Worm (Caenorhabditis elegans): Measurements from ENCODE around the gene F17H10.2.

Gene F17H10.2

DNA sequence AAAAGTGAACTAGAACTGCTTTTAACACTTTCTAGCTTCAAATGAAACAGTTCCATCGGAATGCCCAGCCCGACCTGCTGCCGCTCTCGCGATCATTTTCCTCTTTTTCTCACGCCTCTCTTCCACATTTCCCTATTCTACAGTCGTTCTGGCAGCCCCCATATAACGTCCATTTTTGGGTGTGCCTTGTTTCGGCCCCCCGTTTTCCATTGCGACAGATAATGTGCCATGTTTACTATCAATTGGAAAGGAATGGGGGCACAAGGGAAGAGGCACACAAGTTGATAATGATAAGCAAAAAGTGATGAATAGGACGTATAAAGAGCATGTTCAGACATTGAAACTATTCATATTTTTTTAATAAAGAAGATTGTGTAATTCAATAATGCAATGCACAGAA is 45.4 kb downstream of the F17H10.2 start:
- TF ChIP-seq snu-23 (GFP tag; optimal IDR thresholded peaks at IDR 0.05), result peak; percentile 2
- TF ChIP-seq C34B4.2 (tag; optimal IDR thresholded peaks at IDR 0.05), result no peak
- TF ChIP-seq lin-35 (GFP tag; optimal IDR thresholded peaks at IDR 0.05), result peak in 1 of 2 experiments; percentile 53
- TF ChIP-seq nhr-20 (tag; optimal IDR thresholded peaks at IDR 0.05), result peak; percentile 44
- TF ChIP-seq unc-98 (GFP tag; IDR thresholded peaks at IDR 0.05), result no peak
- no peak for TF ChIP-seq aly-2 (tag; optimal IDR thresholded peaks at IDR 0.05)
- peak; percentile 94 for TF ChIP-seq elt-2 (tag; optimal IDR thresholded peaks at IDR 0.05)
- TF ChIP-seq nhr-19 (GFP tag; conservative IDR thresholded peaks at IDR 0.05), result no peak
- TF ChIP-seq nhr-90 (tag; optimal IDR thresholded peaks at IDR 0.05; ENCODE audit: poor library complexity), result peak; percentile 30
- peak in 1 of 2 experiments; percentile 4 for TF ChIP-seq ztf-11 (tag; optimal IDR thresholded peaks at IDR 0.05)
- TF ChIP-seq unc-62 (GFP tag; optimal IDR thresholded peaks at IDR 0.05), result no peak
- TF ChIP-seq ets-5 (GFP tag; IDR thresholded peaks at IDR 0.05), result no peak
- no peak for TF ChIP-seq lin-13 (GFP tag; optimal IDR thresholded peaks at IDR 0.05)
- TF ChIP-seq lin-14 (GFP tag; optimal IDR thresholded peaks at IDR 0.05), result peak; percentile 55
- peak in 1 of 6 experiments; percentile 1 for TF ChIP-seq elt-3 (tag; optimal IDR thresholded peaks at IDR 0.05)
- peak; percentile 19 for TF ChIP-seq nhr-71 (tag; optimal IDR thresholded peaks at IDR 0.05)
- peak; percentile 60 for TF ChIP-seq nhr-85 (tag)

ce11 chrX:13159890-13160289 is 46.3 kb downstream of the F17H10.2 start:
- TF ChIP-seq nhr-85 (tag), result peak; percentile 83
- TF ChIP-seq fos-1 (tag; optimal IDR thresholded peaks at IDR 0.05), result no peak
- peak; percentile 14 for TF ChIP-seq blmp-1 (tag; optimal IDR thresholded peaks at IDR 0.05)
- no peak for TF ChIP-seq tbx-2 (tag; optimal IDR thresholded peaks at IDR 0.05)
- no peak for TF ChIP-seq efl-1 (optimal IDR thresholded peaks at IDR 0.05)
- peak in 1 of 2 experiments; percentile 90 for TF ChIP-seq efl-1 (GFP tag; optimal IDR thresholded peaks at IDR 0.05 in 1 of 2)

DNA sequence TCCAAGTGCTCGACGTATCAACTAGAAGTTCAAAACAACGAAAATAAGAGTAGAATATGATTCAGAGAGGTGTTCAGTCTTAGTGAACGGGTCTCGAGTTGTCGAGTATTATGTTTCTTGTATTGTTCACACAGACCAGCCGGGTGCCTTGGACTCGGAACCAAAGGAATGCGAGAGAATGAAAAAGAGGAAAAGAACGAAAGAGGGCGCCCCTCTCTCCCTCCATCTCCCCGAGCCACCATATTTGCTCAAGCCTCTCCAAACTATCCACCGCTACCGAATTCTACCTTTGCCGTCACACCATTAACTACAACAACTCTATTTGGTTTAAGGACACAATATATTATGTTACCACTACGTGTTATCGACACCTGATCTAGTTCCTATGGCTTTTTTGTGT is 48.2 kb downstream of the F17H10.2 start:
- TF ChIP-seq lin-15B (tag; optimal IDR thresholded peaks at IDR 0.05), result no peak
- no peak for TF ChIP-seq efl-1 (optimal IDR thresholded peaks at IDR 0.05)
- peak in 1 of 2 experiments; percentile 64 for TF ChIP-seq efl-1 (GFP tag; optimal IDR thresholded peaks at IDR 0.05 in 1 of 2)
- TF ChIP-seq rnt-1 (tag; optimal IDR thresholded peaks at IDR 0.05), result no peak

DNA sequence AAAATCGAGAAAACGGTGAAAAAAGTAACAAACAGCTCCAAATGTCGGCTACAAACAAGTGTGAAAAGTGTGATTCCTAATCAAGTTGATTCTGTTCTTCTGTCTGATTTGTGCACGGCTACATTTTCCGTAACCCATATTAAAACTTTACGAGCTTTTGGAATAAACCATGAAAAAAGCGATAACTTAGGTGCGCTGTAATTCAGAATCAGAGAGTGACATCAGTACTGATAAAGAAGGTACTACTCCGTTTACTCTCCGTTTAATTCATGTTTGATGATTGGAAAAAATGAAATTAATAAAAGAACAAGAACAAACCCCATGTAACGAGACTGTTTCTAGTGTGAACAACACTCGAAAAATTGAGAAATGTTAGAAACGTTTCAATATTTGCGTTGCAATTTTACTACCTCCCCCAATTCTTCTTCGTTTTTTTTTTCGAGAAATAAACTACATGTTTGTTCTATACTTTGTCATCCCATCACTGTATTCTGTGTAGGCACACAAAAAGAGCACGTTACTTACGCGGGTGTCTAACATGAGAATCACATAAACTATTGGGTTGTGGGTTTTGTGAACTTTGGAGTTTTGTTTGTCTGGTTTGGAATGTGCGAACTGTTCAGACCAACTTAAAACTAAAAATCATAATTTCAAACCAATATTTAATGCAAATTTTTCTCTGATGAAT is 48.9 kb downstream of the F17H10.2 start:
- TF ChIP-seq lsy-2 (tag; optimal IDR thresholded peaks at IDR 0.05) (no peak), isw-1 (GFP tag; IDR thresholded peaks at IDR 0.05) (no peak), jun-1 (tag; optimal IDR thresholded peaks at IDR 0.05) (no peak), nhr-71 (tag; optimal IDR thresholded peaks at IDR 0.05) (no peak), dsc-1 (tag; optimal IDR thresholded peaks at IDR 0.05) (no peak), elt-2 (tag; optimal IDR thresholded peaks at IDR 0.05) (peak; percentile 32), nhr-47 (tag; optimal IDR thresholded peaks at IDR 0.05) (no peak), mab-9 (GFP tag; IDR thresholded peaks at IDR 0.05) (no peak), alr-1 (tag; optimal IDR thresholded peaks at IDR 0.05; ENCODE audit: borderline replicate concordance) (no peak), nhr-12 (tag; optimal IDR thresholded peaks at IDR 0.05) (no peak), zag-1 (tag; optimal IDR thresholded peaks at IDR 0.05) (no peak), nhr-85 (tag) (peak; percentile 26), efl-3 (GFP tag; optimal IDR thresholded peaks at IDR 0.05) (no peak), F16B12.6 (tag; optimal IDR thresholded peaks at IDR 0.05) (no peak), nhr-90 (tag; optimal IDR thresholded peaks at IDR 0.05; ENCODE audit: poor library complexity) (no peak), blmp-1 (tag; optimal IDR thresholded peaks at IDR 0.05) (no peak), lin-35 (GFP tag; optimal IDR thresholded peaks at IDR 0.05) (peak in 1 of 2 experiments; percentile 10), tbx-2 (tag; optimal IDR thresholded peaks at IDR 0.05) (peak; percentile 39), tlp-1 (tag; optimal IDR thresholded peaks at IDR 0.05) (no peak), nhr-77 (tag; optimal IDR thresholded peaks at IDR 0.05) (peak; percentile 34), nhr-11 (tag; optimal IDR thresholded peaks at IDR 0.05) (no peak), lin-14 (GFP tag; optimal IDR thresholded peaks at IDR 0.05) (peak; percentile 26), vab-15 (tag; optimal IDR thresholded peaks at IDR 0.05) (no peak), ama-1 (optimal IDR thresholded peaks at IDR 0.05) (no peak), nhr-20 (tag; optimal IDR thresholded peaks at IDR 0.05) (peak; percentile 8), grh-1 (GFP tag; IDR thresholded peaks at IDR 0.05) (no peak), unc-86 (tag; optimal IDR thresholded peaks at IDR 0.05) (no peak), mep-1 (tag; optimal IDR thresholded peaks at IDR 0.05) (no peak), ceh-88 (GFP tag; IDR thresholded peaks at IDR 0.05) (no peak)
